Worm (Caenorhabditis elegans) whole organism, L4/young adult: ENCODE results near the gene T08G5.3.

Source experiments
- W03F9.2 ChIP-seq: fragments of 150-350 bp; optimal IDR thresholded peaks from 2 replicates; lab custom pipeline; 2014; ENCODE audit warnings: missing biosample characterization, missing genetic modification characterization
- him-1 ChIP-seq: sonication (generic microtip); optimal IDR thresholded peaks from 2 replicates; lab custom pipeline; 2016; ENCODE audit warnings: missing genotype, missing genetic modification reagents, missing genetic modification characterization, missing compliant biosample characterization

ce11 chrV:14008353-14008859 is 18.9 kb downstream of the T08G5.3 start:
- TF ChIP-seq him-1 (tag; lab: Kevin White, UChicago) (no peak), W03F9.2 (tag; lab: Kevin White, UChicago) (no peak)
